Worm (Caenorhabditis elegans) whole organism, L4 larva: ENCODE data around the gene acs-14.

Source experiments
- R02D3.7 ChIP-seq: fragments of 150-350 bp; sonication (generic microtip); optimal IDR thresholded peaks from 3 replicates; lab custom pipeline; 2014; ENCODE audit warnings: missing biosample characterization, missing genetic modification characterization
- T26A8.4 ChIP-seq: fragments of 200-800 bp; sonication (Bioruptor generic); IDR thresholded peaks from 2 replicates; pipeline ENCODE4 v1.3.6; 2022; ENCODE audit warnings: missing genetic modification characterization, missing compliant biosample characterization
- Y105C5A.15 ChIP-seq: fragments of 200-800 bp; sonication (Bioruptor generic); IDR thresholded peaks from 2 replicates; pipeline ENCODE4 v1.3.6; 2022; ENCODE audit warnings: missing genetic modification characterization, missing compliant biosample characterization
- Y5F2A.4 ChIP-seq: fragments of 200-800 bp; sonication (Bioruptor generic); optimal IDR thresholded peaks from 2 replicates; lab custom pipeline; 2018; ENCODE audit warnings: mild to moderate bottlenecking, missing genetic modification characterization, missing compliant biosample characterization
- ZK546.5 ChIP-seq, 2 experiments: sonication (generic microtip); optimal IDR thresholded peaks; 2 replicates each; lab custom pipeline; 2017; ENCODE audit warnings: missing biosample characterization in 2 of 2, missing genetic modification characterization in 2 of 2
- aha-1 ChIP-seq: fragments of 150-350 bp; peaks from one replicate; lab custom pipeline; 2014; ENCODE audit warnings: missing biosample characterization, missing genetic modification characterization
- ama-1 ChIP-seq: fragments of 150-350 bp; optimal IDR thresholded peaks from 2 replicates; lab custom pipeline; 2014; ENCODE audit warnings: inconsistent platforms, mixed read lengths
- arid-1 ChIP-seq: fragments of 200-800 bp; sonication (Bioruptor generic); conservative IDR thresholded peaks from 2 replicates; pipeline ENCODE4 v1.3.6; 2022; ENCODE audit warnings: missing genetic modification reagents, missing genetic modification characterization, missing compliant biosample characterization
- ceh-28 ChIP-seq: fragments of 150-350 bp; optimal IDR thresholded peaks from 2 replicates; lab custom pipeline; 2014; ENCODE audit warnings: missing biosample characterization, missing genetic modification reagents, missing genetic modification characterization
- ceh-44 ChIP-seq: fragments of 200-800 bp; sonication (Bioruptor generic); IDR thresholded peaks from 2 replicates; pipeline ENCODE4 v1.3.6; 2022; ENCODE audit warnings: missing genetic modification reagents, missing genetic modification characterization, missing compliant biosample characterization
- ces-1 ChIP-seq: fragments of 150-350 bp; sonication (generic microtip); optimal IDR thresholded peaks from 4 replicates; lab custom pipeline; 2014; ENCODE audit warnings: missing biosample characterization, missing genetic modification reagents, missing genetic modification characterization
- ctbp-1 ChIP-seq: fragments of 200-800 bp; sonication (Bioruptor generic); IDR thresholded peaks from 2 replicates; pipeline ENCODE4 v1.3.6; 2022; ENCODE audit warnings: missing genetic modification reagents, missing genetic modification characterization, missing compliant biosample characterization
- daf-19 ChIP-seq: fragments of 200-800 bp; sonication (Bioruptor generic); conservative IDR thresholded peaks from 2 replicates; pipeline ENCODE4 v1.3.6; 2022; ENCODE audit warnings: missing genetic modification characterization, missing compliant biosample characterization
- fkh-10 ChIP-seq: fragments of 150-350 bp; optimal IDR thresholded peaks from 2 replicates; lab custom pipeline; 2014; ENCODE audit warnings: missing biosample characterization, missing genetic modification reagents, missing genetic modification characterization
- hif-1 ChIP-seq, 2 experiments: sonication (generic microtip); optimal IDR thresholded peaks; 2 replicates each; lab custom pipeline; 2016 to 2017; ENCODE audit warnings: missing compliant biosample characterization in 2 of 2, missing genetic modification characterization in 2 of 2, missing genetic modification reagents in 2 of 2, missing genotype in 2 of 2, mild to moderate bottlenecking in 1 of 2
- jun-1 ChIP-seq: fragments of 150-350 bp; optimal IDR thresholded peaks from 2 replicates; lab custom pipeline; 2014; ENCODE audit warnings: missing biosample characterization, missing genetic modification reagents, missing genetic modification characterization
- lim-7 ChIP-seq: fragments of 200-800 bp; sonication (Bioruptor generic); IDR thresholded peaks from 2 replicates; pipeline ENCODE4 v1.3.6; 2022; ENCODE audit warnings: missing genetic modification characterization, missing compliant biosample characterization
- lin-29 ChIP-seq: fragments of 200-800 bp; sonication (Bioruptor generic); IDR thresholded peaks from 2 replicates; pipeline ENCODE4 v1.3.6; 2022; ENCODE audit warnings: missing genetic modification reagents, missing genetic modification characterization, missing compliant biosample characterization
- mes-2 ChIP-seq: sonication (generic microtip); optimal IDR thresholded peaks from 2 replicates; lab custom pipeline; 2016; ENCODE audit warnings: missing genotype, mild to moderate bottlenecking, missing genetic modification characterization, missing compliant biosample characterization; ENCODE audit not compliant: poor library complexity, severe bottlenecking
- mxl-2 ChIP-seq: fragments of 200-800 bp; sonication (Bioruptor generic); conservative IDR thresholded peaks from 2 replicates; pipeline ENCODE4 v1.3.6; 2022; ENCODE audit warnings: missing genetic modification reagents, missing genetic modification characterization, missing compliant biosample characterization
- nhr-102 ChIP-seq: sonication (generic microtip); optimal IDR thresholded peaks from 2 replicates; lab custom pipeline; 2016; ENCODE audit warnings: mild to moderate bottlenecking, missing genetic modification characterization, moderate library complexity, missing compliant biosample characterization
- nhr-48 ChIP-seq: sonication (generic microtip); optimal IDR thresholded peaks from 2 replicates; lab custom pipeline; 2016; ENCODE audit warnings: mild to moderate bottlenecking, missing genetic modification characterization, missing compliant biosample characterization
- rbr-2 ChIP-seq: sonication (generic microtip); optimal IDR thresholded peaks from 2 replicates; lab custom pipeline; 2016; ENCODE audit warnings: missing genotype, missing genetic modification characterization, missing compliant biosample characterization
- set-16 ChIP-seq: fragments of 200-800 bp; sonication (Bioruptor generic); IDR thresholded peaks from 2 replicates; pipeline ENCODE4 v1.3.6; 2022; ENCODE audit warnings: missing genetic modification reagents, missing genetic modification characterization, missing compliant biosample characterization
- snpc-1.2 ChIP-seq: fragments of 200-800 bp; sonication (Bioruptor generic); IDR thresholded peaks from 2 replicates; pipeline ENCODE4 v1.3.6; 2022; ENCODE audit warnings: missing genetic modification reagents, missing genetic modification characterization, missing compliant biosample characterization
- spr-1 ChIP-seq: sonication (generic microtip); optimal IDR thresholded peaks from 2 replicates; lab custom pipeline; 2016; ENCODE audit warnings: mild to moderate bottlenecking, missing genetic modification characterization, missing compliant biosample characterization
- tra-1 ChIP-seq: fragments of 200-800 bp; sonication (Bioruptor generic); IDR thresholded peaks from 2 replicates; pipeline ENCODE4 v1.3.6; 2022; ENCODE audit warnings: missing genetic modification reagents, missing genetic modification characterization, missing compliant biosample characterization
- unc-130 ChIP-seq: sonication (generic microtip); optimal IDR thresholded peaks from 2 replicates; lab custom pipeline; 2016; ENCODE audit warnings: missing genetic modification reagents, missing genetic modification characterization, missing compliant biosample characterization
- unc-39 ChIP-seq: sonication (generic microtip); optimal IDR thresholded peaks from 2 replicates; lab custom pipeline; 2017; ENCODE audit warnings: missing biosample characterization, missing genetic modification characterization
- unc-62 ChIP-seq, 3 experiments: fragments of 150-350 bp in 1 of 3; sonication (generic microtip); optimal IDR thresholded peaks in 2 of 3; peaks in 1 of 3; 1 replicate in 1 of 3; 2 replicates in 2 of 3; lab custom pipeline; 2014 to 2017; ENCODE audit warnings: missing biosample characterization in 3 of 3, missing genetic modification characterization in 3 of 3, missing genetic modification reagents in 3 of 3, missing genotype in 1 of 3
- zfp-2 ChIP-seq: sonication (generic microtip); optimal IDR thresholded peaks from 2 replicates; lab custom pipeline; 2016; ENCODE audit warnings: mild to moderate bottlenecking, missing genetic modification characterization, missing compliant biosample characterization
- ztf-11 ChIP-seq: fragments of 150-350 bp; optimal IDR thresholded peaks from 2 replicates; lab custom pipeline; 2014; ENCODE audit warnings: missing biosample characterization, missing genetic modification characterization
- ztf-7 ChIP-seq: fragments of 150-350 bp; optimal IDR thresholded peaks from 2 replicates; lab custom pipeline; 2014; ENCODE audit warnings: missing biosample characterization, missing genetic modification characterization

acs-14 gene

ce11 chrV:9471675-9472074, 36.3 kb upstream of the acs-14 start, which contains the start of gene flp-6:
Gene flp-6, plus strand, starts transcription at chrV:9471975.
- TF ChIP-seq ama-1 (lab: Kevin White, UChicago), result no peak
- TF ChIP-seq snpc-1.2 (GFP tag; lab: Robert Waterston, UW), result no peak
- no peak for TF ChIP-seq ceh-28
- no peak for TF ChIP-seq daf-19
- no peak for TF ChIP-seq R02D3.7 (tag; lab: Kevin White, UChicago)
- no peak for TF ChIP-seq T26A8.4
- no peak for TF ChIP-seq hif-1 (tag; optimal IDR thresholded peaks at IDR 0.05; lab: Kevin White, UChicago)
- no peak for TF ChIP-seq nhr-48 (tag; lab: Kevin White, UChicago)
- TF ChIP-seq mes-2, result no peak
- TF ChIP-seq lin-29, result no peak

ce11 chrV:9473924-9474323, 34.0 kb upstream of the acs-14 start:
- TF ChIP-seq rbr-2 (tag; lab: Kevin White, UChicago) (no peak), mxl-2 (GFP tag; lab: Robert Waterston, UW) (no peak)

DNA sequence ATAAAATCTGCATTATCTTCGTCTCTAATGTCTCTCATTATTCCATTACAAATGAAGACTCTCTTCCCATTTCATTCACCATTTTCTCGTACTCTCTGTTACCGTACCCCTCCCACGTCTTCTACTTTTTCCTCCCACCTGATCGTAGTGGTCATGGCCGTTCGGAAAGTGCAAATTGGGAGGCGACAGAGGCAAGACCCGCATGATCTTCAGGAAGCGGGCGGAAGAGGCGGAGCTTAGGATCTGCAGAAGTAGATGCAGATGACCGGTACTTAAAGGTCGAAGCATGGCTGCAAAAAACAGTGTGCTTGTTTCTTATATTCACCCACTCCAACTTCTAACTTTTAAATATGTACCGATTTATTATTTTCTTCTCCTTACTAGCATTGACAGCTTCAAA, 30.1 kb upstream of the acs-14 start, which contains the start of gene nas-3:
nas-3 (plus strand) TSS at position 301 of the 400 bp plus-strand sequence.
- no peak for TF ChIP-seq Y105C5A.15 (GFP tag; lab: Robert Waterston, UW)
- no peak for TF ChIP-seq nhr-102 (tag; lab: Kevin White, UChicago)
- peak in 1 of 2 experiments; percentile 46 for TF ChIP-seq unc-62 (GFP tag; optimal IDR thresholded peaks at IDR 0.05 in 1 of 2; lab: Kevin White, UChicago)
- no peak for TF ChIP-seq unc-62 (tag; optimal IDR thresholded peaks at IDR 0.05; lab: Kevin White, UChicago)

DNA sequence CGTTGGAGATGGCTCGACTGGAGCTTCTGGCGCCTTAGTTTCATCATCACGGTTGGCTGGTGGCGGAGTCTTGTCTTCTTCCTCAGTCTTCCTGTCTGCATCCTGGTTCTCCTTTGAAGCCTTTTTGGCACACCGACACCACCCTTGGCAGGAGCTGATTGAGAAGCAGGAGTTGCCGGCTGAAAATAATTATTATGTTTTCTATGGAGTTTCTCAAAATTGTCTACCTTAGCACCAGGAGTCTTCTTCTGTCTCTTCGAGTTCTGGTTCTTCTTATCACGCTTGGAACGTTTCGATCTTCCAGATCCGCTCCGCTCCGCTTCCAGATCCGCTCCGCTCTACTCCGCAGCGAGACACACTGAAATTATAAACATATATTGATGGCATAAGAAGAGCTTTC, 27.4 kb upstream of the acs-14 start, which contains the start of gene K06A4.6:
K06A4.6 (minus strand) TSS at position 101 of the 400 bp plus-strand sequence.
- TF ChIP-seq unc-39 (tag; lab: Kevin White, UChicago) (no peak), ceh-44 (no peak), unc-130 (no peak), tra-1 (GFP tag; lab: Robert Waterston, UW) (no peak), aha-1 (tag; lab: Kevin White, UChicago) (peak; percentile 43), R02D3.7 (tag; lab: Kevin White, UChicago) (no peak), arid-1 (no peak), T26A8.4 (no peak), daf-19 (no peak), set-16 (GFP tag; lab: Robert Waterston, UW) (peak; percentile 43; the same call in 1 of the 2 replicates)
- TF ChIP-seq, all 104 proteins: peak for 2

ce11 chrV:9483738-9484256, 24.1 kb upstream of the acs-14 start, which contains the start of gene K06A4.2:
Gene K06A4.2, plus strand, starts transcription at chrV:9484206.
- TF ChIP-seq ctbp-1, result 0 out of 2 replicates have a peak, but pooled peaks have one; percentile 19
- TF ChIP-seq ces-1 (GFP tag; lab: Kevin White, UChicago), result peak; percentile 62
- no peak for TF ChIP-seq Y5F2A.4 (GFP tag; lab: Kevin White, UChicago)
- TF ChIP-seq fkh-10 (GFP tag; lab: Kevin White, UChicago), result peak; percentile 93
- no peak for TF ChIP-seq ztf-7 (tag; lab: Kevin White, UChicago)

ce11 chrV:9485508-9485907, 22.4 kb upstream of the acs-14 start:
- TF ChIP-seq aha-1 (tag; lab: Kevin White, UChicago), result peak; percentile 67
- TF ChIP-seq ZK546.5 (tag; optimal IDR thresholded peaks at IDR 0.05; lab: Kevin White, UChicago), result no peak
- no peak for TF ChIP-seq ztf-11 (tag; lab: Kevin White, UChicago)
- no peak for TF ChIP-seq jun-1 (tag; lab: Kevin White, UChicago)
- no peak for TF ChIP-seq lim-7
- TF ChIP-seq spr-1, result no peak
- no peak for TF ChIP-seq zfp-2
